Fruit fly (Drosophila melanogaster): ENCODE results near the gene CG3097.

DNA sequence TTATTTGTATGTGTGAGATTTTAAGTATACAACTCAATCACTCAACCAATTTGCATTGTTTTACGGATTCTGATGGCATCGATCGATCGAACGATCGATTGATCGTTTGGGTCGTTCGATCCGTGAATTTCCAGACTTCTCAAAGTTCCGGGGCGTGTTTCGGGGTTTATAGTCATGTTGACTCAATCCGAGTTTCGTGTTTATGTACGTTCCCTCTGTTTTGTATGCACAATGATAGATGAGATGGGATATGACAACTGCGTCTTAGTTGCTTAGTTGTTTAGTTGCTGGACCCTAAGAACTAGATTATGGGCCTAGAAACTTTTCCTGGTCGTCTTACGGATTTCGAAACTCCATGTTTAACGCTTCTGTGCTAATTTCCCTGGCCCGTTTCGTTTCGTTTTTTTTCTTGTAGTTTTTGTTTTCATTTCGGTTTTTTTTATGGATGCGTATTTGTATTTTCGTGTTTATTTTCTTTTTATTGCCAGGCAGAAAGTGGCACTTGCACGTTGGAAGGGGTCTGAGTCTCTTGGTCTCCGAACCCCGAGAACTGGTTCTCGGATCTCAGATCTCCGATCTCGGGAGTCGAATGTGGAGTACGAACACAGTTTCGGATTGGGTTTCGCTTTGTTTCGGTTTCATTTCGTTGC, 1.9 kb downstream of the CG3097 start:
- TF ChIP-seq psq (optimal IDR thresholded peaks at IDR 0.05): no peak
- no peak for TF ChIP-seq Myc (optimal IDR thresholded peaks at IDR 0.05)
- no peak for TF ChIP-seq ttk (optimal IDR thresholded peaks at IDR 0.05)

Measured in Kc167 (cell line).